Worm (Caenorhabditis elegans) whole organism, L4/young adult: ENCODE data around the gene F46F5.16.

Experiments used
- W03F9.2 ChIP-seq: fragments of 150-350 bp; optimal IDR thresholded peaks from 2 replicates; lab custom pipeline; 2014; ENCODE audit warnings: missing biosample characterization, missing genetic modification characterization
- dao-5 ChIP-seq: sonication (generic microtip); optimal IDR thresholded peaks from 2 replicates; lab custom pipeline; 2016; ENCODE audit warnings: missing genotype, missing genetic modification characterization, moderate library complexity, missing compliant biosample characterization
- him-1 ChIP-seq: sonication (generic microtip); optimal IDR thresholded peaks from 2 replicates; lab custom pipeline; 2016; ENCODE audit warnings: missing genotype, missing genetic modification reagents, missing genetic modification characterization, missing compliant biosample characterization

ce11 chrII:757224-757623, 29.8 kb upstream of the F46F5.16 start:
- TF ChIP-seq W03F9.2 (tag; lab: Kevin White, UChicago) (no peak), him-1 (no peak), dao-5 (no peak)
